Fruit fly (Drosophila melanogaster) whole organism, embryonic: ENCODE results near the gene CG11970.
A peak's percentile ranks its signal among the peaks of the same experiment; 100 is the strongest.

Source experiments
- Abd-B ChIP-seq: fragments of 200-800 bp; sonication (Bioruptor generic); optimal IDR thresholded peaks from 2 replicates; lab custom pipeline; 2018; ENCODE audit warnings: missing biosample characterization, mild to moderate bottlenecking, missing genetic modification characterization, moderate library complexity
- BEAF-32 ChIP-seq: fragments of 200-800 bp; sonication (Bioruptor generic); optimal IDR thresholded peaks from 3 replicates; lab custom pipeline; 2017; ENCODE audit warnings: missing biosample characterization, missing genetic modification characterization, mild to moderate bottlenecking, moderate library complexity, missing genetic modification reagents
- CG10209 ChIP-seq: fragments of 200-800 bp; sonication (Bioruptor generic); optimal IDR thresholded peaks from 3 replicates; lab custom pipeline; 2017; ENCODE audit warnings: missing biosample characterization, mild to moderate bottlenecking, missing genetic modification characterization, missing genetic modification reagents
- CG12071 ChIP-seq: fragments of 200-800 bp; sonication (Bioruptor generic); optimal IDR thresholded peaks from 3 replicates; lab custom pipeline; 2018; ENCODE audit warnings: missing biosample characterization, mild to moderate bottlenecking, missing genetic modification characterization
- CG13775 ChIP-seq: fragments of 200-800 bp; sonication (Bioruptor generic); optimal IDR thresholded peaks from 3 replicates; lab custom pipeline; 2017; ENCODE audit warnings: missing biosample characterization, mild to moderate bottlenecking, missing genetic modification characterization
- CG15479 ChIP-seq: fragments of 200-800 bp; sonication (Bioruptor generic); optimal IDR thresholded peaks from 3 replicates; lab custom pipeline; 2019; ENCODE audit warnings: missing biosample characterization, mild to moderate bottlenecking, missing genetic modification characterization, moderate library complexity
- CG17361 ChIP-seq: fragments of 200-800 bp; sonication (Bioruptor generic); IDR thresholded peaks from 3 replicates; pipeline ENCODE4 v1.3.6; 2022; ENCODE audit warnings: missing biosample characterization, missing genetic modification characterization
- CG17568 ChIP-seq: fragments of 200-800 bp; sonication (Bioruptor generic); optimal IDR thresholded peaks from 2 replicates; lab custom pipeline; 2018; ENCODE audit warnings: missing biosample characterization, mild to moderate bottlenecking, missing genetic modification characterization, moderate library complexity
- CG2875 ChIP-seq: fragments of 200-800 bp; sonication (Bioruptor generic); optimal IDR thresholded peaks from 2 replicates; lab custom pipeline; 2017; ENCODE audit warnings: missing biosample characterization, mild to moderate bottlenecking, missing genetic modification characterization, missing genetic modification reagents
- CG3281 ChIP-seq: fragments of 200-800 bp; sonication (Bioruptor generic); optimal IDR thresholded peaks from 3 replicates; lab custom pipeline; 2017; ENCODE audit warnings: missing biosample characterization, mild to moderate bottlenecking, missing genetic modification characterization
- CG33557 ChIP-seq: fragments of 200-800 bp; sonication (Bioruptor generic); optimal IDR thresholded peaks from 2 replicates; lab custom pipeline; 2019; ENCODE audit warnings: missing biosample characterization, mild to moderate bottlenecking, missing genetic modification characterization, moderate library complexity
- CG3838 ChIP-seq: fragments of 200-800 bp; sonication (Bioruptor generic); optimal IDR thresholded peaks from 3 replicates; lab custom pipeline; 2016; ENCODE audit warnings: missing biosample characterization, missing genetic modification characterization
- CG4404 ChIP-seq: fragments of 200-800 bp; sonication (Bioruptor generic); IDR thresholded peaks from 2 replicates; pipeline ENCODE4 v1.3.6; 2022; ENCODE audit warnings: missing biosample characterization, missing genetic modification characterization
- CG6254 ChIP-seq: fragments of 200-800 bp; sonication (Bioruptor generic); optimal IDR thresholded peaks from 3 replicates; lab custom pipeline; 2017; ENCODE audit warnings: mild to moderate bottlenecking, missing biosample characterization, missing genetic modification reagents, missing genetic modification characterization
- CG6683 ChIP-seq: fragments of 200-800 bp; sonication (Bioruptor generic); optimal IDR thresholded peaks from 2 replicates; lab custom pipeline; 2017; ENCODE audit warnings: missing biosample characterization, mild to moderate bottlenecking, missing genetic modification characterization, missing genetic modification reagents
- CG6791 ChIP-seq: fragments of 200-800 bp; sonication (Bioruptor generic); IDR thresholded peaks from 3 replicates; pipeline ENCODE4 v1.3.6; 2022; ENCODE audit warnings: missing biosample characterization, missing genetic modification characterization; ENCODE audit not compliant: partially characterized antibody
- CG7556 ChIP-seq: fragments of 200-800 bp; sonication (Bioruptor generic); optimal IDR thresholded peaks from 2 replicates; lab custom pipeline; 2017; ENCODE audit warnings: missing biosample characterization, mild to moderate bottlenecking, missing genetic modification characterization
- CG8388 ChIP-seq: fragments of 200-800 bp; sonication (Bioruptor generic); optimal IDR thresholded peaks from 2 replicates; lab custom pipeline; 2019; ENCODE audit warnings: missing biosample characterization, mild to moderate bottlenecking, missing genetic modification characterization, moderate library complexity
- CG9437 ChIP-seq: fragments of 200-800 bp; sonication (Bioruptor generic); optimal IDR thresholded peaks from 2 replicates; lab custom pipeline; 2018; ENCODE audit warnings: missing biosample characterization, mild to moderate bottlenecking, missing genetic modification characterization
- D ChIP-seq, 2 experiments: fragments of 200-800 bp in 1 of 2; fragments of >200 bp in 1 of 2; sonication (Bioruptor generic) in 1 of 2; optimal IDR thresholded peaks; 2 replicates in 1 of 2; 3 replicates in 1 of 2; lab custom pipeline; 2017; ENCODE audit warnings: mild to moderate bottlenecking in 1 of 2, missing biosample characterization in 1 of 2, missing genetic modification characterization in 1 of 2, missing genetic modification reagents in 1 of 2
- Drgx ChIP-seq: fragments of 200-800 bp; sonication (Bioruptor generic); IDR thresholded peaks from 2 replicates; pipeline ENCODE4 v1.3.6; 2022; ENCODE audit warnings: missing biosample characterization, missing genetic modification characterization
- Gug ChIP-seq: fragments of 200-800 bp; sonication (Bioruptor generic); IDR thresholded peaks from 4 replicates; pipeline ENCODE4 v1.3.6; 2022; ENCODE audit warnings: missing biosample characterization, missing genetic modification characterization
- Hr39 ChIP-seq: fragments of >200 bp; optimal IDR thresholded peaks from 2 replicates; lab custom pipeline; 2017
- Jarid2 ChIP-seq: fragments of 200-800 bp; sonication (Bioruptor generic); optimal IDR thresholded peaks from 3 replicates; lab custom pipeline; 2017; ENCODE audit warnings: mild to moderate bottlenecking, missing biosample characterization, missing genetic modification reagents, missing genetic modification characterization
- Max ChIP-seq: fragments of 200-800 bp; sonication (Bioruptor generic); optimal IDR thresholded peaks from 2 replicates; lab custom pipeline; 2016; ENCODE audit warnings: missing biosample characterization, mild to moderate bottlenecking, missing genetic modification characterization
- NC2β ChIP-seq: fragments of 200-800 bp; sonication (Bioruptor generic); optimal IDR thresholded peaks from 2 replicates; lab custom pipeline; 2016; ENCODE audit warnings: missing biosample characterization, missing genetic modification characterization
- NFAT ChIP-seq: fragments of 200-800 bp; sonication (Bioruptor generic); IDR thresholded peaks from 2 replicates; pipeline ENCODE4 v1.3.6; 2022; ENCODE audit warnings: missing biosample characterization, missing genetic modification characterization
- Nf-YB ChIP-seq: fragments of 200-800 bp; sonication (Bioruptor generic); optimal IDR thresholded peaks from 3 replicates; lab custom pipeline; 2019; ENCODE audit warnings: missing biosample characterization, mild to moderate bottlenecking, missing genetic modification characterization, moderate library complexity
- Ravus ChIP-seq: fragments of 200-800 bp; sonication (Bioruptor generic); IDR thresholded peaks from 2 replicates; pipeline ENCODE4 v1.3.6; 2022; ENCODE audit warnings: missing biosample characterization, missing genetic modification characterization
- Sox102F ChIP-seq: fragments of 200-800 bp; sonication (Bioruptor generic); optimal IDR thresholded peaks from 2 replicates; lab custom pipeline; 2018; ENCODE audit warnings: missing biosample characterization, mild to moderate bottlenecking, missing genetic modification characterization, moderate library complexity
- ab ChIP-seq: fragments of 200-800 bp; sonication (Bioruptor generic); optimal IDR thresholded peaks from 2 replicates; lab custom pipeline; 2016; ENCODE audit warnings: missing biosample characterization, missing genetic modification characterization
- bbx ChIP-seq: fragments of 200-800 bp; sonication (Bioruptor generic); IDR thresholded peaks from 2 replicates; pipeline ENCODE4 v1.3.6; 2022; ENCODE audit warnings: missing biosample characterization, missing genetic modification characterization; ENCODE audit not compliant: partially characterized antibody
- dati ChIP-seq: fragments of 200-800 bp; sonication (Bioruptor generic); IDR thresholded peaks from 2 replicates; pipeline ENCODE4 v1.3.6; 2022; ENCODE audit warnings: missing biosample characterization, missing genetic modification characterization
- dimm ChIP-seq: fragments of 200-800 bp; sonication (Bioruptor generic); IDR thresholded peaks from 2 replicates; pipeline ENCODE4 v1.3.6; 2022; ENCODE audit warnings: missing biosample characterization, missing genetic modification characterization
- en ChIP-seq: fragments of 200-800 bp; sonication (Bioruptor generic); optimal IDR thresholded peaks from 2 replicates; lab custom pipeline; 2016; ENCODE audit warnings: missing biosample characterization, missing genetic modification characterization
- gem ChIP-seq: fragments of 200-800 bp; sonication (Bioruptor generic); optimal IDR thresholded peaks from 2 replicates; lab custom pipeline; 2019; ENCODE audit warnings: missing biosample characterization, mild to moderate bottlenecking, missing genetic modification characterization, moderate library complexity
- hbn ChIP-seq: fragments of 200-800 bp; sonication (Bioruptor generic); IDR thresholded peaks from 2 replicates; pipeline ENCODE4 v1.3.6; 2022; ENCODE audit warnings: missing biosample characterization, missing genetic modification characterization; ENCODE audit not compliant: partially characterized antibody
- lbe ChIP-seq: fragments of 200-800 bp; sonication (Bioruptor generic); optimal IDR thresholded peaks from 2 replicates; lab custom pipeline; 2016; ENCODE audit warnings: missing biosample characterization, mild to moderate bottlenecking, missing genetic modification characterization
- lmd ChIP-seq: fragments of 200-800 bp; sonication (Bioruptor generic); IDR thresholded peaks from 2 replicates; pipeline ENCODE4 v1.3.6; 2022; ENCODE audit warnings: missing biosample characterization, missing genetic modification characterization
- nerfin-2 ChIP-seq: fragments of 200-800 bp; sonication (Bioruptor generic); IDR thresholded peaks from 2 replicates; pipeline ENCODE4 v1.3.6; 2022; ENCODE audit warnings: missing biosample characterization, missing genetic modification characterization; ENCODE audit not compliant: partially characterized antibody
- oc ChIP-seq: fragments of 200-800 bp; sonication (Bioruptor generic); optimal IDR thresholded peaks from 2 replicates; lab custom pipeline; 2018; ENCODE audit warnings: missing biosample characterization, mild to moderate bottlenecking, missing genetic modification characterization, moderate library complexity
- pnt ChIP-seq: fragments of 200-800 bp; sonication (Bioruptor generic); optimal IDR thresholded peaks from 3 replicates; lab custom pipeline; 2016; ENCODE audit warnings: missing biosample characterization, missing genetic modification characterization
- ssp ChIP-seq: fragments of 200-800 bp; sonication (Bioruptor generic); IDR thresholded peaks from 2 replicates; pipeline ENCODE4 v1.3.6; 2022; ENCODE audit warnings: missing biosample characterization, missing genetic modification characterization
- stc ChIP-seq: fragments of 200-800 bp; sonication (Bioruptor generic); IDR thresholded peaks from 2 replicates; pipeline ENCODE4 v1.3.6; 2022; ENCODE audit warnings: missing biosample characterization, missing genetic modification characterization
- tap ChIP-seq: fragments of 200-800 bp; optimal IDR thresholded peaks from 3 replicates; lab custom pipeline; 2019; ENCODE audit warnings: missing biosample characterization, mild to moderate bottlenecking, missing genetic modification characterization, moderate library complexity
- tna ChIP-seq: fragments of 200-800 bp; sonication (Bioruptor generic); IDR thresholded peaks from 2 replicates; pipeline ENCODE4 v1.3.6; 2022; ENCODE audit warnings: missing biosample characterization, missing genetic modification characterization; ENCODE audit not compliant: partially characterized antibody
- vvl ChIP-seq: fragments of 200-800 bp; sonication (Bioruptor generic); IDR thresholded peaks from 2 replicates; pipeline ENCODE4 v1.3.6; 2022; ENCODE audit warnings: missing biosample characterization, missing genetic modification characterization
- wdn ChIP-seq: fragments of 200-800 bp; sonication (Bioruptor generic); IDR thresholded peaks from 2 replicates; pipeline ENCODE4 v1.3.6; 2022; ENCODE audit warnings: missing biosample characterization, missing genetic modification characterization
- z ChIP-seq: fragments of 200-800 bp; sonication (Bioruptor generic); IDR thresholded peaks from 3 replicates; pipeline ENCODE4 v1.3.6; 2022; ENCODE audit warnings: missing biosample characterization, missing genetic modification characterization

Gene CG11970

dm6 chr3R:8947757-8948428, 36.6 kb upstream of the CG11970 start (continued):
- TF ChIP-seq lbe (GFP tag; lab: Kevin White, UChicago), result no peak
- TF ChIP-seq Nf-YB (GFP tag; lab: Kevin White, UChicago), result no peak
- no peak for TF ChIP-seq CG2875
- TF ChIP-seq tap, result no peak
- no peak for TF ChIP-seq BEAF-32
- TF ChIP-seq CG3281 (GFP tag; lab: Kevin White, UChicago), result no peak
- peak; percentile 56 for TF ChIP-seq gem (tag; lab: Kevin White, UChicago)
- TF ChIP-seq dimm (GFP tag; lab: Robert Waterston, UW), result no peak
- TF ChIP-seq ab (GFP tag; lab: Kevin White, UChicago), result no peak
- no peak for TF ChIP-seq z (GFP tag; lab: Robert Waterston, UW)
- TF ChIP-seq CG7556, result no peak
- TF ChIP-seq NFAT (GFP tag; lab: Robert Waterston, UW), result no peak
- no peak for TF ChIP-seq CG12071 (GFP tag; lab: Kevin White, UChicago)
- TF ChIP-seq Max (GFP tag; lab: Kevin White, UChicago), result no peak
- TF ChIP-seq dati (GFP tag; lab: Robert Waterston, UW), result no peak
- no peak for TF ChIP-seq wdn (GFP tag; lab: Robert Waterston, UW)
- no peak for TF ChIP-seq CG6683
- no peak for TF ChIP-seq CG15479 (GFP tag; lab: Kevin White, UChicago)
- TF ChIP-seq vvl (GFP tag; lab: Robert Waterston, UW), result no peak; the same call in 1 of the 2 replicates
- TF ChIP-seq en, result no peak
- TF ChIP-seq Drgx (GFP tag; lab: Robert Waterston, UW), result 0 out of 2 replicates have a peak, but pooled peaks have one; percentile 14
- TF ChIP-seq D (optimal IDR thresholded peaks at IDR 0.05; lab: Kevin White, UChicago), result no peak
- peak; percentile 3 for TF ChIP-seq D (GFP tag; optimal IDR thresholded peaks at IDR 0.05; lab: Kevin White, UChicago)
- no peak for TF ChIP-seq lmd (GFP tag; lab: Robert Waterston, UW)
- TF ChIP-seq Sox102F, result peak; percentile 66
- TF ChIP-seq stc (GFP tag; lab: Robert Waterston, UW), result no peak
- no peak for TF ChIP-seq CG9437
- no peak for TF ChIP-seq CG6791 (GFP tag; lab: Robert Waterston, UW)
- TF ChIP-seq CG4404 (GFP tag; lab: Robert Waterston, UW), result no peak
- 0 out of 3 replicates have a peak, but pooled peaks have one; percentile 30 for TF ChIP-seq CG17361 (GFP tag; lab: Robert Waterston, UW)
- no peak for TF ChIP-seq CG13775 (GFP tag; lab: Kevin White, UChicago)
- TF ChIP-seq CG6254 (GFP tag; lab: Kevin White, UChicago), result no peak
- no peak for TF ChIP-seq CG10209 (GFP tag; lab: Kevin White, UChicago)
- TF ChIP-seq CG3838 (GFP tag; lab: Kevin White, UChicago), result no peak
- no peak for TF ChIP-seq tna (GFP tag; lab: Robert Waterston, UW)
- no peak for TF ChIP-seq Ravus (GFP tag; lab: Robert Waterston, UW)
- TF ChIP-seq NC2β (GFP tag; lab: Kevin White, UChicago), result no peak
- TF ChIP-seq ssp (GFP tag; lab: Robert Waterston, UW), result no peak
- no peak for TF ChIP-seq pnt
- TF ChIP-seq nerfin-2 (GFP tag; lab: Robert Waterston, UW), result no peak
- TF ChIP-seq hbn (GFP tag; lab: Robert Waterston, UW), result no peak
- TF ChIP-seq Gug (GFP tag; lab: Robert Waterston, UW), result no peak
- TF ChIP-seq bbx (GFP tag; lab: Robert Waterston, UW), result no peak
- peak; percentile 38 for TF ChIP-seq CG8388 (GFP tag; lab: Kevin White, UChicago)
- TF ChIP-seq oc (tag; lab: Kevin White, UChicago), result no peak
- TF ChIP-seq Jarid2 (GFP tag; lab: Kevin White, UChicago), result no peak
- TF ChIP-seq Abd-B (GFP tag; lab: Kevin White, UChicago), result no peak
- no peak for TF ChIP-seq CG33557 (GFP tag; lab: Kevin White, UChicago)
- no peak for TF ChIP-seq CG17568 (GFP tag; lab: Kevin White, UChicago)
- no peak for TF ChIP-seq Hr39 (lab: Kevin White, UChicago)
